Worm (Caenorhabditis elegans): Measurements from ENCODE around the gene srbc-12.

- TF ChIP-seq ama-1 (optimal IDR thresholded peaks at IDR 0.05) (no peak), nhr-11 (tag; optimal IDR thresholded peaks at IDR 0.05) (no peak), pqm-1 (tag; optimal IDR thresholded peaks at IDR 0.05) (no peak), pha-4 (tag; optimal IDR thresholded peaks at IDR 0.05) (no peak)
These were observed 17.1 kb downstream of the srbc-12 start, which contains the start of gene T02B11.3 for ce11 chrV:866729-867128.

Measured in whole organism, late embryonic.